Fruit fly (Drosophila melanogaster): ENCODE results near the gene CG18259.

The CG18259 gene

dm6 chrX:18789353-18790210 is 6.3 kb upstream of the CG18259 start (continued):
- TF ChIP-seq CG16813 (GFP tag; IDR thresholded peaks at IDR 0.05; ENCODE audit: partially characterized antibody) = no peak
- no peak for TF ChIP-seq Rx (GFP tag; IDR thresholded peaks at IDR 0.05)
- TF ChIP-seq bsh (GFP tag; optimal IDR thresholded peaks at IDR 0.05) = peak; percentile 39 to 45
- peak; percentile 22 for TF ChIP-seq Ssrp (tag; optimal IDR thresholded peaks at IDR 0.05)
- TF ChIP-seq CG5245 (GFP tag; optimal IDR thresholded peaks at IDR 0.05) = no peak
- TF ChIP-seq trem (tag; optimal IDR thresholded peaks at IDR 0.05) = no peak
- TF ChIP-seq klu (GFP tag; IDR thresholded peaks at IDR 0.05) = no peak
- peak; percentile 43 to 45 for TF ChIP-seq Pdp1 (GFP tag; optimal IDR thresholded peaks at IDR 0.05)
- peak; percentile 78 for TF ChIP-seq CG3281 (GFP tag; optimal IDR thresholded peaks at IDR 0.05)
- TF ChIP-seq Nf-YA (GFP tag; IDR thresholded peaks at IDR 0.05) = no peak
- TF ChIP-seq Hr39 (optimal IDR thresholded peaks at IDR 0.05) = no peak
- TF ChIP-seq hth (optimal IDR thresholded peaks at IDR 0.05) = no peak
- TF ChIP-seq CG6854 (GFP tag; optimal IDR thresholded peaks at IDR 0.05) = peak; percentile 61
- TF ChIP-seq rib (GFP tag; IDR thresholded peaks at IDR 0.05) = peak; percentile 78
- peak; percentile 62 for TF ChIP-seq Hsf (GFP tag; optimal IDR thresholded peaks at IDR 0.05)
- TF ChIP-seq grn (GFP tag; optimal IDR thresholded peaks at IDR 0.05) = no peak
- TF ChIP-seq CG10267 (tag; optimal IDR thresholded peaks at IDR 0.05) = peak; percentile 19
- no peak for TF ChIP-seq D (optimal IDR thresholded peaks at IDR 0.05)
- peak; percentile 39 for TF ChIP-seq D (GFP tag; optimal IDR thresholded peaks at IDR 0.05)
- no peak for TF ChIP-seq CG3407 (GFP tag; optimal IDR thresholded peaks at IDR 0.05)
- TF ChIP-seq gcm (GFP tag; optimal IDR thresholded peaks at IDR 0.05) = peak; percentile 50
- peak; percentile 52 for TF ChIP-seq CG17829 (tag; optimal IDR thresholded peaks at IDR 0.05)
- no peak for TF ChIP-seq CG1603 (tag; optimal IDR thresholded peaks at IDR 0.05)
- TF ChIP-seq CG9609 (GFP tag; optimal IDR thresholded peaks at IDR 0.05) = peak; percentile 44
- TF ChIP-seq CG17802 (tag; optimal IDR thresholded peaks at IDR 0.05) = no peak
- TF ChIP-seq CG2875 (GFP tag; optimal IDR thresholded peaks at IDR 0.05) = peak; percentile 37
- TF ChIP-seq CG4617 (GFP tag; optimal IDR thresholded peaks at IDR 0.05; ENCODE audit: borderline replicate concordance) = no peak
- peak; percentile 69 for TF ChIP-seq CG18599 (GFP tag; optimal IDR thresholded peaks at IDR 0.05)
- TF ChIP-seq CrebB (tag; optimal IDR thresholded peaks at IDR 0.05) = no peak
- TF ChIP-seq CG10321 (GFP tag; IDR thresholded peaks at IDR 0.05) = no peak
- no peak for TF ChIP-seq repo (GFP tag; optimal IDR thresholded peaks at IDR 0.05)
- TF ChIP-seq CG18011 (GFP tag; optimal IDR thresholded peaks at IDR 0.05) = peak; percentile 56
- TF ChIP-seq gcm2 (GFP tag; optimal IDR thresholded peaks at IDR 0.05) = peak; percentile 19
- no peak for TF ChIP-seq MESR4 (GFP tag; optimal IDR thresholded peaks at IDR 0.05)
- TF ChIP-seq Chrac-16 (GFP tag; optimal IDR thresholded peaks at IDR 0.05) = peak; percentile 32
- no peak for TF ChIP-seq Ravus (GFP tag; IDR thresholded peaks at IDR 0.05)
- TF ChIP-seq Sin3A (optimal IDR thresholded peaks at IDR 0.05) = no peak
- TF ChIP-seq crol (GFP tag; IDR thresholded peaks at IDR 0.05) = peak; percentile 58
- no peak for TF ChIP-seq CG17186 (GFP tag; optimal IDR thresholded peaks at IDR 0.05)
- TF ChIP-seq usp (GFP tag; optimal IDR thresholded peaks at IDR 0.05) = no peak
- TF ChIP-seq kay (GFP tag; optimal IDR thresholded peaks at IDR 0.05) = peak; percentile 42
- TF ChIP-seq CG14860 (GFP tag; IDR thresholded peaks at IDR 0.05; ENCODE audit: partially characterized antibody) = no peak
- peak; percentile 67 for TF ChIP-seq grau (tag; optimal IDR thresholded peaks at IDR 0.05)
- TF ChIP-seq CG10431 (GFP tag; optimal IDR thresholded peaks at IDR 0.05) = no peak
- TF ChIP-seq CG30403 (GFP tag; optimal IDR thresholded peaks at IDR 0.05) = peak; percentile 73
- no peak for TF ChIP-seq sc (optimal IDR thresholded peaks at IDR 0.05)
- TF ChIP-seq sc (GFP tag; optimal IDR thresholded peaks at IDR 0.05) = peak; percentile 8
- TF ChIP-seq CG8924 (tag; optimal IDR thresholded peaks at IDR 0.05) = peak; percentile 66
- no peak for TF ChIP-seq sima (GFP tag; optimal IDR thresholded peaks at IDR 0.05)
- TF ChIP-seq CG9215 (GFP tag; IDR thresholded peaks at IDR 0.05) = peak; percentile 54
- TF ChIP-seq CG4360 (GFP tag; IDR thresholded peaks at IDR 0.05) = no peak

All from whole organism, embryonic.